Fruit fly (Drosophila melanogaster) whole organism, embryonic: ENCODE results near the gene Ssu72.
A peak's percentile ranks its signal among the peaks of the same experiment; 100 is the strongest.

ENCODE experiments used
- Antp ChIP-seq: fragments of 200-800 bp; sonication (Bioruptor generic); optimal IDR thresholded peaks from 3 replicates; lab custom pipeline; 2016; ENCODE audit warnings: missing biosample characterization, missing genetic modification characterization
- Bgb ChIP-seq: fragments of 200-800 bp; sonication (Bioruptor generic); IDR thresholded peaks from 2 replicates; pipeline ENCODE4 v1.3.6; 2022; ENCODE audit warnings: missing biosample characterization, missing genetic modification characterization; ENCODE audit not compliant: partially characterized antibody
- Bteb2 ChIP-seq: fragments of 200-800 bp; sonication (Bioruptor generic); optimal IDR thresholded peaks from 2 replicates; lab custom pipeline; 2016; ENCODE audit warnings: missing biosample characterization, missing genetic modification characterization
- CG10209 ChIP-seq: fragments of 200-800 bp; sonication (Bioruptor generic); optimal IDR thresholded peaks from 3 replicates; lab custom pipeline; 2017; ENCODE audit warnings: missing biosample characterization, mild to moderate bottlenecking, missing genetic modification characterization, missing genetic modification reagents
- CG10274 ChIP-seq: fragments of 200-800 bp; sonication (Bioruptor generic); optimal IDR thresholded peaks from 3 replicates; lab custom pipeline; 2017; ENCODE audit warnings: missing biosample characterization, mild to moderate bottlenecking, missing genetic modification characterization
- CG10959 ChIP-seq: fragments of 200-800 bp; sonication (Bioruptor generic); IDR thresholded peaks from 2 replicates; pipeline ENCODE4 v1.3.6; 2022; ENCODE audit warnings: missing biosample characterization, missing genetic modification characterization
- CG11695 ChIP-seq: fragments of 200-800 bp; sonication (Bioruptor generic); IDR thresholded peaks from 3 replicates; pipeline ENCODE4 v1.3.6; 2022; ENCODE audit warnings: missing biosample characterization, missing genetic modification characterization
- CG12391 ChIP-seq: fragments of 200-800 bp; sonication (Bioruptor generic); optimal IDR thresholded peaks from 3 replicates; lab custom pipeline; 2018; ENCODE audit warnings: missing biosample characterization, mild to moderate bottlenecking, missing genetic modification characterization, moderate library complexity
- CG12769 ChIP-seq: fragments of 200-800 bp; sonication (Bioruptor generic); optimal IDR thresholded peaks from 2 replicates; lab custom pipeline; 2019; ENCODE audit warnings: missing biosample characterization, mild to moderate bottlenecking, missing genetic modification characterization, moderate library complexity
- CG13287 ChIP-seq: fragments of 200-800 bp; sonication (Bioruptor generic); IDR thresholded peaks from 2 replicates; pipeline ENCODE4 v1.3.6; 2022; ENCODE audit warnings: missing biosample characterization, missing genetic modification characterization; ENCODE audit not compliant: partially characterized antibody
- CG15514 ChIP-seq: fragments of 200-800 bp; sonication (Bioruptor generic); optimal IDR thresholded peaks from 3 replicates; lab custom pipeline; 2017; ENCODE audit warnings: missing biosample characterization, missing genetic modification characterization, mild to moderate bottlenecking, moderate library complexity, missing genetic modification reagents
- CG1647 ChIP-seq: fragments of 200-800 bp; sonication (Bioruptor generic); optimal IDR thresholded peaks from 3 replicates; lab custom pipeline; 2016; ENCODE audit warnings: missing biosample characterization, missing genetic modification characterization
- CG16813 ChIP-seq: fragments of 200-800 bp; sonication (Bioruptor generic); IDR thresholded peaks from 3 replicates; pipeline ENCODE4 v1.3.6; 2022; ENCODE audit warnings: missing biosample characterization, missing genetic modification characterization; ENCODE audit not compliant: partially characterized antibody
- CG17361 ChIP-seq: fragments of 200-800 bp; sonication (Bioruptor generic); IDR thresholded peaks from 3 replicates; pipeline ENCODE4 v1.3.6; 2022; ENCODE audit warnings: missing biosample characterization, missing genetic modification characterization
- CG18011 ChIP-seq: fragments of 200-800 bp; sonication (Bioruptor generic); optimal IDR thresholded peaks from 2 replicates; lab custom pipeline; 2017; ENCODE audit warnings: missing biosample characterization, missing genetic modification characterization, mild to moderate bottlenecking, moderate library complexity, missing genotype
- CG1832 ChIP-seq: fragments of 200-800 bp; sonication (Bioruptor generic); optimal IDR thresholded peaks from 2 replicates; lab custom pipeline; 2017; ENCODE audit warnings: missing biosample characterization, mild to moderate bottlenecking, missing genetic modification characterization, inconsistent platforms
- CG2678 ChIP-seq: fragments of 200-800 bp; sonication (Bioruptor generic); optimal IDR thresholded peaks from 3 replicates; lab custom pipeline; 2019; ENCODE audit warnings: missing biosample characterization, mild to moderate bottlenecking, missing genetic modification characterization, moderate library complexity
- CG2712 ChIP-seq: fragments of 200-800 bp; optimal IDR thresholded peaks from 3 replicates; lab custom pipeline; 2019; ENCODE audit warnings: missing biosample characterization, mild to moderate bottlenecking, missing genetic modification characterization, moderate library complexity
- CG3065 ChIP-seq: fragments of 200-800 bp; sonication (Bioruptor generic); optimal IDR thresholded peaks from 2 replicates; lab custom pipeline; 2016; ENCODE audit warnings: missing biosample characterization, missing genetic modification characterization
- CG31365 ChIP-seq: fragments of 200-800 bp; sonication (Bioruptor generic); optimal IDR thresholded peaks from 2 replicates; lab custom pipeline; 2018; ENCODE audit warnings: missing biosample characterization, mild to moderate bottlenecking, missing genetic modification characterization
- CG34224 ChIP-seq: fragments of 200-800 bp; sonication (Bioruptor generic); IDR thresholded peaks from 3 replicates; pipeline ENCODE4 v1.3.6; 2022; ENCODE audit warnings: missing biosample characterization, missing genetic modification characterization; ENCODE audit not compliant: partially characterized antibody
- CG34376 ChIP-seq: fragments of 200-800 bp; sonication (Bioruptor generic); optimal IDR thresholded peaks from 2 replicates; lab custom pipeline; 2018; ENCODE audit warnings: missing biosample characterization, mild to moderate bottlenecking, missing genetic modification characterization
- CG3995 ChIP-seq: fragments of 200-800 bp; sonication (Bioruptor generic); optimal IDR thresholded peaks from 3 replicates; lab custom pipeline; 2016; ENCODE audit warnings: missing biosample characterization, missing genetic modification characterization
- CG4404 ChIP-seq: fragments of 200-800 bp; sonication (Bioruptor generic); IDR thresholded peaks from 2 replicates; pipeline ENCODE4 v1.3.6; 2022; ENCODE audit warnings: missing biosample characterization, missing genetic modification characterization
- CG4730 ChIP-seq: fragments of 200-800 bp; sonication (Bioruptor generic); IDR thresholded peaks from 2 replicates; pipeline ENCODE4 v1.3.6; 2022; ENCODE audit warnings: missing biosample characterization, missing genetic modification characterization
- Dek ChIP-seq: fragments of 200-800 bp; sonication (Bioruptor generic); optimal IDR thresholded peaks from 3 replicates; lab custom pipeline; 2019; ENCODE audit warnings: missing biosample characterization, mild to moderate bottlenecking, missing genetic modification characterization, moderate library complexity
- E2f1 ChIP-seq: fragments of 200-800 bp; sonication (Bioruptor generic); IDR thresholded peaks from 2 replicates; pipeline ENCODE4 v1.3.6; 2022; ENCODE audit warnings: missing biosample characterization, missing genetic modification characterization
- Lim3 ChIP-seq: fragments of 200-800 bp; sonication (Bioruptor generic); IDR thresholded peaks from 2 replicates; pipeline ENCODE4 v1.3.6; 2022; ENCODE audit warnings: missing biosample characterization, missing genetic modification characterization
- Max ChIP-seq: fragments of 200-800 bp; sonication (Bioruptor generic); optimal IDR thresholded peaks from 2 replicates; lab custom pipeline; 2016; ENCODE audit warnings: missing biosample characterization, mild to moderate bottlenecking, missing genetic modification characterization
- NfI ChIP-seq: fragments of 200-800 bp; sonication (Bioruptor generic); optimal IDR thresholded peaks from 3 replicates; lab custom pipeline; 2018; ENCODE audit warnings: missing biosample characterization, mild to moderate bottlenecking, missing genetic modification characterization, moderate library complexity
- Oli ChIP-seq: fragments of 200-800 bp; sonication (Bioruptor generic); optimal IDR thresholded peaks from 2 replicates; lab custom pipeline; 2018; ENCODE audit warnings: missing biosample characterization, mild to moderate bottlenecking, missing genetic modification characterization, moderate library complexity
- Usf ChIP-seq: fragments of 200-800 bp; sonication (Bioruptor generic); optimal IDR thresholded peaks from 2 replicates; lab custom pipeline; 2017; ENCODE audit warnings: missing genotype, missing biosample characterization, missing genetic modification characterization
- bcd ChIP-seq: fragments of 200-800 bp; sonication (Bioruptor generic); optimal IDR thresholded peaks from 2 replicates; lab custom pipeline; 2017; ENCODE audit warnings: missing biosample characterization, mild to moderate bottlenecking, missing genetic modification characterization
- cato ChIP-seq: fragments of 200-800 bp; sonication (Bioruptor generic); optimal IDR thresholded peaks from 2 replicates; lab custom pipeline; 2016; ENCODE audit warnings: missing biosample characterization, missing genetic modification characterization, borderline replicate concordance
- dm ChIP-seq: fragments of 200-800 bp; sonication (Bioruptor generic); optimal IDR thresholded peaks from 3 replicates; lab custom pipeline; 2016; ENCODE audit warnings: missing biosample characterization, missing genetic modification characterization
- dmrt11E ChIP-seq: fragments of 200-800 bp; sonication (Bioruptor generic); optimal IDR thresholded peaks from 3 replicates; lab custom pipeline; 2018; ENCODE audit warnings: missing biosample characterization, mild to moderate bottlenecking, missing genetic modification characterization, moderate library complexity
- fd102C ChIP-seq: fragments of 200-800 bp; sonication (Bioruptor generic); optimal IDR thresholded peaks from 2 replicates; lab custom pipeline; 2018; ENCODE audit warnings: missing biosample characterization, mild to moderate bottlenecking, missing genetic modification characterization, moderate library complexity
- gcm2 ChIP-seq: fragments of 200-800 bp; sonication (Bioruptor generic); optimal IDR thresholded peaks from 2 replicates; lab custom pipeline; 2016; ENCODE audit warnings: missing biosample characterization, missing genetic modification characterization
- grn ChIP-seq: fragments of 200-800 bp; sonication (Bioruptor generic); optimal IDR thresholded peaks from 3 replicates; lab custom pipeline; 2017; ENCODE audit warnings: missing biosample characterization, missing genetic modification characterization
- gro ChIP-seq: fragments of 200-800 bp; sonication (Bioruptor generic); optimal IDR thresholded peaks from 2 replicates; lab custom pipeline; 2016; ENCODE audit warnings: missing biosample characterization, missing genetic modification characterization
- kni ChIP-seq: fragments of 200-800 bp; sonication (Bioruptor generic); optimal IDR thresholded peaks from 3 replicates; lab custom pipeline; 2017; ENCODE audit warnings: mild to moderate bottlenecking, missing biosample characterization, missing genetic modification reagents, missing genetic modification characterization
- nerfin-1 ChIP-seq: fragments of 200-800 bp; sonication (Bioruptor generic); optimal IDR thresholded peaks from 3 replicates; lab custom pipeline; 2019; ENCODE audit warnings: missing biosample characterization, mild to moderate bottlenecking, missing genetic modification characterization, moderate library complexity
- org-1 ChIP-seq: fragments of 200-800 bp; sonication (Bioruptor generic); optimal IDR thresholded peaks from 2 replicates; lab custom pipeline; 2017; ENCODE audit warnings: missing biosample characterization, missing genetic modification characterization
- psq ChIP-seq: fragments of 200-800 bp; sonication (Bioruptor generic); optimal IDR thresholded peaks from 2 replicates; lab custom pipeline; 2017; ENCODE audit warnings: missing biosample characterization, missing genetic modification characterization
- sens-2 ChIP-seq: fragments of 200-800 bp; sonication (Bioruptor generic); IDR thresholded peaks from 2 replicates; pipeline ENCODE4 v1.3.6; 2022; ENCODE audit warnings: missing biosample characterization, missing genetic modification characterization
- slp2 ChIP-seq: fragments of 200-800 bp; sonication (Bioruptor generic); optimal IDR thresholded peaks from 2 replicates; lab custom pipeline; 2016; ENCODE audit warnings: missing biosample characterization, missing genetic modification characterization
- sob ChIP-seq: fragments of 200-800 bp; sonication (Bioruptor generic); IDR thresholded peaks from 2 replicates; pipeline ENCODE4 v1.3.6; 2022; ENCODE audit warnings: missing biosample characterization, missing genetic modification characterization
- toy ChIP-seq: fragments of 200-800 bp; sonication (Bioruptor generic); IDR thresholded peaks from 2 replicates; pipeline ENCODE4 v1.3.6; 2022; ENCODE audit warnings: missing biosample characterization, missing genetic modification characterization
- ttk ChIP-seq: fragments of 200-800 bp; sonication (Bioruptor generic); IDR thresholded peaks from 2 replicates; pipeline ENCODE4 v2.1.2; 2022; ENCODE audit warnings: missing biosample characterization, missing genetic modification characterization

The Ssu72 gene

DNA sequence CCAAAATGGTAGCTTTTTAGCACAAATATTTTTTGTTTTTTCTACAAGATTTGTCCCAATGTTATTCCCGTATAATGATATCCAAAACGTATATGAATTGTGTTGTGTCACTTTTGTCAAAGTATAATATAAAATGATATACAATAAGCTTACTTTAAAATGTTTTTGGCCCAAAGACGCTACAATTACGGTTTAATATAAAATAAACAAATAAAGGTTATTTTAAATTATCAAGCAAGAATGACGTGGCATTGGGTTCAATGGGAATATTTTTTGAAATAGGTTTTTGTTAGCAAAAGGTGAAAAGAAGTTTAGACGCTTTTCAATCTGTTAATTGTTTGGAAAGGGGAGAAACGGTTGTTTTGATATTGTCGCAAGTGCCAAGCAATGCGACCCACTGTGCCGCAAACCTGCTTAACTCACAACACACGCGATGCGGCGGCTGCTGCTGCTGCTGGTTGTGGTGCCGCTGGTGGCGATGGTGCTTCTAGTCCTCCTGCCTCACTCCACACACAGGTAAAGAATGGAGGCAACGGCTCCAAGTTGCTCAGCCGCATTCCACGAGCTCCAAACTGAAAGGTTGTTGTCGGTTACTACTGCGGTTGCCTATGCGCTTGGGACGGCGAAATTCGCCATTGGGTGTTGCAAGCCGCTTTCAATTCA, 1.0 kb upstream of the Ssu72 start (continued):
- TF ChIP-seq CG18011 (GFP tag; lab: Kevin White, UChicago) (no peak), dm (GFP tag; lab: Kevin White, UChicago) (no peak), CG31365 (tag; lab: Kevin White, UChicago) (no peak), cato (GFP tag; lab: Kevin White, UChicago) (peak; percentile 29), fd102C (no peak), CG12769 (tag; lab: Kevin White, UChicago) (no peak), CG15514 (GFP tag; lab: Kevin White, UChicago) (peak; percentile 36), sens-2 (no peak), NfI (peak; percentile 37), CG34224 (GFP tag; lab: Robert Waterston, UW) (no peak), sob (GFP tag; lab: Robert Waterston, UW) (no peak), CG10209 (GFP tag; lab: Kevin White, UChicago) (peak; percentile 54), CG10274 (GFP tag; lab: Kevin White, UChicago) (peak; percentile 25), psq (GFP tag; lab: Kevin White, UChicago) (no peak), CG34376 (GFP tag; lab: Kevin White, UChicago) (peak; percentile 58), Max (peak; percentile 58), nerfin-1 (tag; lab: Kevin White, UChicago) (peak; percentile 44), Lim3 (GFP tag; lab: Robert Waterston, UW) (no peak), CG16813 (GFP tag; lab: Robert Waterston, UW) (no peak; the same call in 2 of the 3 replicates), Dek (tag; lab: Kevin White, UChicago) (peak; percentile 32), gro (GFP tag; lab: Kevin White, UChicago) (no peak), CG2712 (tag; lab: Kevin White, UChicago) (peak; percentile 58), CG1647 (no peak), Usf (peak; percentile 41), toy (no peak), org-1 (GFP tag; lab: Kevin White, UChicago) (peak; percentile 51), E2f1 (GFP tag; lab: Robert Waterston, UW) (no peak), Oli (tag; lab: Kevin White, UChicago) (peak; percentile 65), CG11695 (GFP tag; lab: Robert Waterston, UW) (peak; percentile 46; the same call in 2 of the 3 replicates), CG3065 (GFP tag; lab: Kevin White, UChicago) (no peak), CG17361 (GFP tag; lab: Robert Waterston, UW) (peak; percentile 61; the same call in 2 of the 3 replicates), slp2 (GFP tag; lab: Kevin White, UChicago) (no peak), CG12391 (tag; lab: Kevin White, UChicago) (peak; percentile 66), bcd (GFP tag; lab: Kevin White, UChicago) (peak; percentile 62), Antp (GFP tag; lab: Kevin White, UChicago) (peak; percentile 22), CG2678 (tag; lab: Kevin White, UChicago) (peak; percentile 76), kni (GFP tag; lab: Kevin White, UChicago) (peak; percentile 50), Bteb2 (GFP tag; lab: Kevin White, UChicago) (peak; percentile 31), CG4730 (GFP tag; lab: Robert Waterston, UW) (0 out of 2 replicates have a peak, but pooled peaks have one; percentile 11), CG4404 (GFP tag; lab: Robert Waterston, UW) (0 out of 2 replicates have a peak, but pooled peaks have one; percentile 26), ttk (no peak), gcm2 (GFP tag; lab: Kevin White, UChicago) (no peak), grn (GFP tag; lab: Kevin White, UChicago) (no peak), CG3995 (GFP tag; lab: Kevin White, UChicago) (no peak), dmrt11E (peak; percentile 70), CG10959 (GFP tag; lab: Robert Waterston, UW) (no peak), Bgb (GFP tag; lab: Robert Waterston, UW) (no peak), CG1832 (GFP tag; lab: Kevin White, UChicago) (no peak), CG13287 (no peak)
